Fruit fly (Drosophila melanogaster): ENCODE data around the gene MsR2.

The MsR2 gene

DNA sequence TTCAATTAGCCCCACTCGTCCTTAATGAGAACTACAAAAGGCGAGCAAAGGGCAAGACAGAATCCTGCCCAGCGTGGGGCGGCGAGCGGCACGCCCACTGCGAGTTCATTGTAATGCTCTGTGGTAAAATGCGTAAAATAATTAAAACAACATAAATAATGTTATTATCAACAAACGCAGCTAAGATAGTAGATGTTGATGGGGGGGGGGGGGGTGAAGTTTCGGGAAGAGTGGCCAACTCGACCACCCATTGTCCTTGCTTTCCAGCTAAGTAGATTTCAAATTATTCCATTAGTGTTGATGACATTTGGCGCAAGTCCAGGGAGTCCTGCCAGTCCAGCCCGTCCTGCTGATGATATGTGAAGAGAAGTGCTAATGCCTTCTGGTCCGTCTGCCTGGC is 46.1 kb downstream of the MsR2 start:
- TF ChIP-seq CG16779 (tag; optimal IDR thresholded peaks at IDR 0.05) (no peak), CG6792 (GFP tag; optimal IDR thresholded peaks at IDR 0.05) (no peak), CG11762 (GFP tag; optimal IDR thresholded peaks at IDR 0.05; ENCODE audit: insufficient read depth) (no peak), Ets21C (GFP tag; optimal IDR thresholded peaks at IDR 0.05) (no peak), achi (GFP tag; optimal IDR thresholded peaks at IDR 0.05) (no peak), dac (GFP tag; optimal IDR thresholded peaks at IDR 0.05) (no peak), fkh (GFP tag; optimal IDR thresholded peaks at IDR 0.05) (no peak), CG34406 (GFP tag; optimal IDR thresholded peaks at IDR 0.05) (no peak)

- TF ChIP-seq svp (GFP tag) = peak; percentile 39
- no peak for TF ChIP-seq CG9139 (GFP tag; optimal IDR thresholded peaks at IDR 0.05)
Observed at dm6 chr3L:2332228-2332627, 49.5 kb downstream of the MsR2 start.

All from whole organism, prepupa.